Worm (Caenorhabditis elegans) whole organism, L3 larva: ENCODE measurements around the gene rpn-9.

Experiments
- elt-3 ChIP-seq, 3 experiments: fragments of 150-350 bp in 1 of 3; sonication (generic microtip) in 2 of 3; optimal IDR thresholded peaks; 2 replicates in 2 of 3; 4 replicates in 1 of 3; lab custom pipeline; 2014 to 2017; ENCODE audit warnings: missing biosample characterization in 3 of 3, missing genetic modification characterization in 3 of 3
- fos-1 ChIP-seq: fragments of 150-350 bp; optimal IDR thresholded peaks from 2 replicates; lab custom pipeline; 2014; ENCODE audit warnings: missing biosample characterization, missing genetic modification characterization

DNA sequence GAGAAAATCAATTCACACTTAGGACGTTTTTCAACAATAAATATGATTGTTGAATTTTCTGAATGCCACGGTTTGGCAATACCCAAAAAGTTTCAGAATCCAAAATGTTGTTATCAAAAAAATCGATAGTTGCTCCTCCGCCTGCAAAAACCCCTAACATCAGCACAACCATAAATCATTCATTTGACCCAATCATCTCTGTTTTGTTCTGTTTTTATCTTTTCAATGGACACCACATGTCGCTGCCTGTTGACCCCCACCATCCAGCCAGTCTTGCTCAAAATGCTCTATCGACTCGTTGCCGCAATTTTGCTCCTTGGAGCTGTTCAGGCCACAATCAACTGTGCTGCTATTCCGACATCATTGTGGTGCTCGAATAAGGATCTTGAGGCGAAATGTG, 50.7 kb downstream of the rpn-9 start, which contains the start of gene F37H8.5:
- TF ChIP-seq elt-3 (tag; optimal IDR thresholded peaks at IDR 0.05; lab: Kevin White, UChicago) (no peak), fos-1 (tag; lab: Kevin White, UChicago) (no peak)
